Fruit fly (Drosophila melanogaster): ENCODE data around the gene Cchl.

- TF ChIP-seq EcR (GFP tag; optimal IDR thresholded peaks at IDR 0.05) (no peak), usp (GFP tag; optimal IDR thresholded peaks at IDR 0.05) (no peak), CG8478 (optimal IDR thresholded peaks at IDR 0.05) (no peak), Dll (optimal IDR thresholded peaks at IDR 0.05) (no peak)
These were observed 8.4 kb downstream of the Cchl start, which contains the start of gene Idh3b for dm6 chr3R:22018777-22019420.

Data from whole organism.